Worm (Caenorhabditis elegans) whole organism, early embryonic: ENCODE results near the gene lgc-14.

Source experiments
- B0310.2 ChIP-seq: sonication (generic microtip); optimal IDR thresholded peaks from 2 replicates; lab custom pipeline; 2016; ENCODE audit warnings: mild to moderate bottlenecking, missing genetic modification characterization, missing compliant biosample characterization
- F13C5.2 ChIP-seq: sonication (generic microtip); optimal IDR thresholded peaks from 2 replicates; lab custom pipeline; 2017; ENCODE audit warnings: mild to moderate bottlenecking, missing genetic modification characterization, inconsistent platforms, missing compliant biosample characterization
- aly-1 ChIP-seq: sonication (generic microtip); optimal IDR thresholded peaks from 2 replicates; lab custom pipeline; 2016; ENCODE audit warnings: missing genetic modification characterization, missing compliant biosample characterization
- ama-1 ChIP-seq: fragments of 150-350 bp; optimal IDR thresholded peaks from 2 replicates; lab custom pipeline; 2014
- ceh-36 ChIP-seq: sonication (generic microtip); optimal IDR thresholded peaks from 2 replicates; lab custom pipeline; 2016; ENCODE audit warnings: missing genetic modification characterization, inconsistent platforms, missing compliant biosample characterization
- flt-1 ChIP-seq: fragments of 200-800 bp; sonication (Bioruptor generic); IDR thresholded peaks from 2 replicates; pipeline ENCODE4 v1.3.6; 2022; ENCODE audit warnings: missing genetic modification characterization, missing compliant biosample characterization
- hmbx-1 ChIP-seq: sonication (generic microtip); optimal IDR thresholded peaks from 2 replicates; lab custom pipeline; 2016; ENCODE audit warnings: mild to moderate bottlenecking, missing genetic modification characterization, missing compliant biosample characterization
- hmg-4 ChIP-seq: fragments of 200-800 bp; sonication (Bioruptor generic); optimal IDR thresholded peaks from 2 replicates; lab custom pipeline; 2018; ENCODE audit warnings: mild to moderate bottlenecking, missing genetic modification characterization, missing compliant biosample characterization
- hnd-1 ChIP-seq: sonication (generic microtip); optimal IDR thresholded peaks from 2 replicates; lab custom pipeline; 2016; ENCODE audit warnings: missing genetic modification characterization, missing compliant biosample characterization
- pes-1 ChIP-seq: fragments of 200-800 bp; sonication (Bioruptor generic); IDR thresholded peaks from 2 replicates; pipeline ENCODE4 v1.3.6; 2022; ENCODE audit warnings: missing genetic modification reagents, missing genetic modification characterization, missing compliant biosample characterization
- sea-1 ChIP-seq: fragments of 200-800 bp; sonication (Bioruptor generic); conservative IDR thresholded peaks from 2 replicates; pipeline ENCODE4 v1.3.6; 2022; ENCODE audit warnings: missing genetic modification characterization, missing compliant biosample characterization
- tbx-11 ChIP-seq: fragments of 200-800 bp; sonication (Bioruptor generic); IDR thresholded peaks from 2 replicates; pipeline ENCODE4 v1.3.6; 2022; ENCODE audit warnings: missing genetic modification characterization, missing compliant biosample characterization
- tbx-37 ChIP-seq: fragments of 200-800 bp; sonication (Bioruptor generic); conservative IDR thresholded peaks from 2 replicates; pipeline ENCODE4 v1.3.6; 2022; ENCODE audit warnings: missing genetic modification reagents, missing genetic modification characterization, missing compliant biosample characterization
- tra-4 ChIP-seq: sonication (generic microtip); optimal IDR thresholded peaks from 2 replicates; lab custom pipeline; 2017; ENCODE audit warnings: missing genetic modification characterization, missing compliant biosample characterization

Gene lgc-14

DNA sequence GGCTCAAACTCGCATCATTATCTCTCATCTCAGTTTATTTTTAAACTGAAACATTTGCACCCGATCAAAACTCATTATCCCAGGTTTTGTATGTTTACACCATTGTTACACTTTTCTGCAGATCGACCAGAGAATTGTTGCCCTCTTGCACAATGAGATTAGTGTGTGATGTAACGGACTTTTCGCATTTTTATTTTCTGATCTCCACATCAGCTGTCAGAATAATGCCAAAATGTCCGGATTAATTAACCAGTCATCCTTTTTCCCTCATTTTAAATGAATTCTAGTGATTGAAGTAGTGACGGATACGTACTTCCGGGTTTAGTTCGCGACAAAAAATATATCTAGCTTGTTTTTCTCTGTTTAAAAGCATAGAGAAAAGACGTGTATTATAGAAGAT lies 47.3 kb downstream of the lgc-14 start:
- no peak for TF ChIP-seq pes-1
- no peak for TF ChIP-seq ama-1 (lab: Kevin White, UChicago)
- TF ChIP-seq ceh-36 = peak; percentile 18
- no peak for TF ChIP-seq tbx-37 (GFP tag; lab: Robert Waterston, UW)

DNA sequence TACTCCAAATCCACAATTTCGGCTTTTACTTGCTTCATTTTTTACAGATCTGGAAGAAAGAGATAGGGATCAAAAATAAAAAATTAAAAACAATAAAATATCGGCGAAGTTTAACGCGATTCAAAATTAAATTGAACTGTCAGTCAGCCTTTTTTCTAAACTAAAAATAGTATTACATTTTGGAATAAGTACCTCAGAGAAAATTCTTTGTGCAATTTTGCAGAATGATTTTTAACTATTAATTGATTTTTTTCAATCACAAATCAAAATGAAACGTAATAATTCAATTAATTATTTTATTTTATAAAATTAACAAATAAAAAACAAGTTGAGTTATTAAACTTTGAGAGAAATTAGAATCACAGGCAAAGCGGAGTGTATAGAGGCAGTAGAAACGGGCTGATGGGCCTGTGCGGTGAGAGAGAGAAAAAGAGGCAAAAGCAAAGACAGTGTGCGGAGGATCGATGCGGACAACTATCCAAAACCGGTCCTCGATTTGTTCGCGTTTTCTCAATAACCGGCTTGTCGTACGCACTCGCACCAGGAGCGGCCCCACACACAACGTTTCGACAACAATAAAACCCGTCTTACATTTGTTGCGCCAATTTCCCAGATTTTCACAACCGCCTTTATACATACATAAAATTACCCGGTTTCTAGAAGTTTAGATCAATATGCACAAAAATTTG lies 48.8 kb downstream of the lgc-14 start, which contains the start of gene F57G12.2:
F57G12.2 (minus strand) TSS at position 51 of the 689 bp plus-strand sequence.
- TF ChIP-seq sea-1 (GFP tag; lab: Robert Waterston, UW) = no peak
- TF ChIP-seq hmbx-1 (tag; lab: Kevin White, UChicago) = no peak
- TF ChIP-seq ama-1 (lab: Kevin White, UChicago) = no peak
- TF ChIP-seq hnd-1 = no peak
- no peak for TF ChIP-seq flt-1 (GFP tag; lab: Robert Waterston, UW)
- no peak for TF ChIP-seq pes-1
- TF ChIP-seq tbx-11 (GFP tag; lab: Robert Waterston, UW) = no peak
- no peak for TF ChIP-seq hmg-4 (GFP tag; lab: Kevin White, UChicago)
- TF ChIP-seq aly-1 (tag; lab: Kevin White, UChicago) = no peak
- no peak for TF ChIP-seq F13C5.2 (tag; lab: Kevin White, UChicago)
- TF ChIP-seq B0310.2 (tag; lab: Kevin White, UChicago) = no peak
- no peak for TF ChIP-seq ceh-36
- no peak for TF ChIP-seq tra-4 (tag; lab: Kevin White, UChicago)
- TF ChIP-seq tbx-37 (GFP tag; lab: Robert Waterston, UW) = no peak

DNA sequence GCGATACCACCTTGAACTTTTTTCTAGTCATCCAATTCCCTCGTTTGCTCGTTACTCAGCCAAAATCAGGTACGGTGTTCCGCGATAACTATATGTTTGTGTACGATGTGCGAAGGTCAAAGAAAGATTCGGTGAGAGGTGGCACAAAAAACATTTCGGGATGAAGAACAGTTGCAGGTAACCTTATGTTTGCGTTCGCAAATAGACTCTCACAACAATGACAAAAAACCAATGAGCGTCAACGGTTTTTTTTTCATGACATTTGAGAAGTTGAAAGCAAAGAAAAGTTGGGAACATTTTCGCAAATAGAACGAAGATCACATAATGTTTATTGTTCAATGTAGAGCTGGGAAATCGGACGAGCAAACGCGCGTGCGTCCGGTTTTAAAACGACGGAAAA lies 51.3 kb downstream of the lgc-14 start:
- no peak for TF ChIP-seq flt-1 (GFP tag; lab: Robert Waterston, UW)
